Fruit fly (Drosophila melanogaster): ENCODE results near the gene CG45045.

CG45045 gene

DNA sequence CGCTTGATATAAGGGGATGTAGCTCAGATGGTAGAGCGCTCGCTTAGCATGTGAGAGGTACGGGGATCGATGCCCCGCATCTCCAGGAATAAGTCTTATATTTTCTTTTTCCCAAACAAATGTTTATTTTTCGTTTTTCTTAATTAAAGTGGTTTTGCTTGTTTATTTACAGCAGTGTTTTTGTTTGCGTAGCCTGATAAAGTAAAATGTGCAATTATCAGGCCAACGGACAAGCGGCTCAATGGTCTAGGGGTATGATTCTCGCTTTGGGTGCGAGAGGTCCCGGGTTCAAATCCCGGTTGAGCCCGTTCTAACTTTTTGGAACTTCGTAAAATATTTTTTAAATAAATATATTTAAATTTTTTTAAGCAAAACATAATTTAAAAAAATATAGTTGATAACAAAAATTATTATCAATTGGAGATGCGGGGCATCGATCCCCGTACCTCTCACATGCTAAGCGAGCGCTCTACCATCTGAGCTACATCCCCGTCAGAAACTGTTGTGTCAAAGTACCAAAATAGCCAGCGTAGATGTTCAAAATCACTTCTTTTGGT is 47.6 kb upstream of the CG45045 start:
- TF ChIP-seq CG32006 (GFP tag; optimal IDR thresholded peaks at IDR 0.05) (peak; percentile 33), CG7368 (GFP tag; optimal IDR thresholded peaks at IDR 0.05) (no peak), CG8119 (GFP tag; IDR thresholded peaks at IDR 0.05) (peak; percentile 82), Eip78C (GFP tag) (peak; percentile 85), CG1621 (tag; optimal IDR thresholded peaks at IDR 0.05) (peak; percentile 53), spab (GFP tag; optimal IDR thresholded peaks at IDR 0.05) (peak; percentile 60), esn (GFP tag; optimal IDR thresholded peaks at IDR 0.05) (peak; percentile 6), fkh (GFP tag; optimal IDR thresholded peaks at IDR 0.05) (peak; percentile 78), pdm3 (GFP tag; optimal IDR thresholded peaks at IDR 0.05) (peak; percentile 3), net (GFP tag; optimal IDR thresholded peaks at IDR 0.05) (peak; percentile 36), Hr38 (GFP tag; optimal IDR thresholded peaks at IDR 0.05) (no peak), CG3919 (GFP tag; optimal IDR thresholded peaks at IDR 0.05) (peak; percentile 38), Hr4 (GFP tag; optimal IDR thresholded peaks at IDR 0.05) (no peak), CG31627 (GFP tag; optimal IDR thresholded peaks at IDR 0.05) (no peak), CG11762 (GFP tag; optimal IDR thresholded peaks at IDR 0.05; ENCODE audit: insufficient read depth) (peak; percentile 32), Blimp-1 (GFP tag; optimal IDR thresholded peaks at IDR 0.05) (no peak), eg (GFP tag; IDR thresholded peaks at IDR 0.05) (peak; percentile 92), CG10669 (GFP tag; optimal IDR thresholded peaks at IDR 0.05) (peak; percentile 48), dsx (GFP tag; optimal IDR thresholded peaks at IDR 0.05; ENCODE audit: poor library complexity, severe bottlenecking) (peak; percentile 79), CG9139 (GFP tag; optimal IDR thresholded peaks at IDR 0.05) (peak; percentile 88), CG4318 (GFP tag; optimal IDR thresholded peaks at IDR 0.05) (no peak), Hr39 (GFP tag; optimal IDR thresholded peaks at IDR 0.05) (no peak), CG6808 (GFP tag; optimal IDR thresholded peaks at IDR 0.05) (peak; percentile 77), CG11294 (GFP tag; IDR thresholded peaks at IDR 0.05) (no peak), salr (GFP tag; optimal IDR thresholded peaks at IDR 0.05) (no peak), CG8632 (GFP tag; optimal IDR thresholded peaks at IDR 0.05) (no peak), CG15336 (GFP tag; IDR thresholded peaks at IDR 0.05) (peak; percentile 51), topi (GFP tag; optimal IDR thresholded peaks at IDR 0.05) (peak; percentile 0), CG6276 (GFP tag; optimal IDR thresholded peaks at IDR 0.05) (peak; percentile 84), achi (GFP tag; optimal IDR thresholded peaks at IDR 0.05) (no peak), Met (GFP tag; optimal IDR thresholded peaks at IDR 0.05) (no peak), CG6792 (GFP tag; optimal IDR thresholded peaks at IDR 0.05) (no peak), Sox15 (GFP tag; optimal IDR thresholded peaks at IDR 0.05) (no peak), vri (GFP tag; optimal IDR thresholded peaks at IDR 0.05) (peak; percentile 42), CG6854 (GFP tag; optimal IDR thresholded peaks at IDR 0.05) (peak; percentile 73), CG6163 (GFP tag; IDR thresholded peaks at IDR 0.05) (peak; percentile 76), fd59A (GFP tag; optimal IDR thresholded peaks at IDR 0.05) (no peak), ss (GFP tag; optimal IDR thresholded peaks at IDR 0.05) (peak; percentile 86 to 88), Ets96B (tag; optimal IDR thresholded peaks at IDR 0.05) (peak; percentile 50), Sox14 (GFP tag; optimal IDR thresholded peaks at IDR 0.05) (no peak), CG3032 (tag; optimal IDR thresholded peaks at IDR 0.05) (peak; percentile 57), CG16779 (tag; optimal IDR thresholded peaks at IDR 0.05) (peak; percentile 80), Lpt (GFP tag; optimal IDR thresholded peaks at IDR 0.05) (peak; percentile 16), Ets21C (GFP tag; optimal IDR thresholded peaks at IDR 0.05) (no peak), Eip75B (GFP tag; optimal IDR thresholded peaks at IDR 0.05) (peak; percentile 10), svp (GFP tag) (peak; percentile 88)

Data from whole organism, prepupa.